Fruit fly (Drosophila melanogaster): ENCODE measurements around the gene CG46281.
A peak's percentile ranks its signal among the peaks of the same experiment; 100 is the strongest.

The CG46281 gene

dm6 chr3R:13057121-13057805 is 27.2 kb upstream of the CG46281 start, which contains the start of gene sim (continued):
- TF ChIP-seq ewg (GFP tag; optimal IDR thresholded peaks at IDR 0.05) (peak; percentile 83), CG11560 (tag; IDR thresholded peaks at IDR 0.05) (no peak), chinmo (GFP tag; IDR thresholded peaks at IDR 0.05; ENCODE audit: partially characterized antibody) (no peak), z (GFP tag; IDR thresholded peaks at IDR 0.05) (peak; percentile 72; the same call in 2 of the 3 replicates), crc (GFP tag; optimal IDR thresholded peaks at IDR 0.05) (no peak), CG12659 (GFP tag; optimal IDR thresholded peaks at IDR 0.05) (no peak), knrl (GFP tag; IDR thresholded peaks at IDR 0.05; ENCODE audit: partially characterized antibody) (0 out of 3 replicates have a peak, but pooled peaks have one; percentile 25), CG7987 (GFP tag; optimal IDR thresholded peaks at IDR 0.05) (no peak), CG10147 (GFP tag; optimal IDR thresholded peaks at IDR 0.05) (no peak), pum (GFP tag; optimal IDR thresholded peaks at IDR 0.05) (no peak), CG17328 (GFP tag; IDR thresholded peaks at IDR 0.05) (0 out of 2 replicates have a peak, but pooled peaks have one; percentile 24), CG12104 (GFP tag; optimal IDR thresholded peaks at IDR 0.05) (no peak), sr (GFP tag; IDR thresholded peaks at IDR 0.05) (0 out of 3 replicates have a peak, but pooled peaks have one; percentile 12), ase (GFP tag; IDR thresholded peaks at IDR 0.05) (no peak), CG15269 (tag; optimal IDR thresholded peaks at IDR 0.05) (no peak), Jarid2 (GFP tag; optimal IDR thresholded peaks at IDR 0.05) (peak; percentile 43), CG1024 (GFP tag; IDR thresholded peaks at IDR 0.05) (no peak), fd96Cb (tag; optimal IDR thresholded peaks at IDR 0.05) (no peak)

- no peak for TF ChIP-seq CG8765 (GFP tag; IDR thresholded peaks at IDR 0.05)
- TF ChIP-seq insv (GFP tag; optimal IDR thresholded peaks at IDR 0.05) = peak; percentile 7 to 92
Measured at dm6 chr3R:13056553-13056952, 26.4 kb upstream of the CG46281 start.

DNA sequence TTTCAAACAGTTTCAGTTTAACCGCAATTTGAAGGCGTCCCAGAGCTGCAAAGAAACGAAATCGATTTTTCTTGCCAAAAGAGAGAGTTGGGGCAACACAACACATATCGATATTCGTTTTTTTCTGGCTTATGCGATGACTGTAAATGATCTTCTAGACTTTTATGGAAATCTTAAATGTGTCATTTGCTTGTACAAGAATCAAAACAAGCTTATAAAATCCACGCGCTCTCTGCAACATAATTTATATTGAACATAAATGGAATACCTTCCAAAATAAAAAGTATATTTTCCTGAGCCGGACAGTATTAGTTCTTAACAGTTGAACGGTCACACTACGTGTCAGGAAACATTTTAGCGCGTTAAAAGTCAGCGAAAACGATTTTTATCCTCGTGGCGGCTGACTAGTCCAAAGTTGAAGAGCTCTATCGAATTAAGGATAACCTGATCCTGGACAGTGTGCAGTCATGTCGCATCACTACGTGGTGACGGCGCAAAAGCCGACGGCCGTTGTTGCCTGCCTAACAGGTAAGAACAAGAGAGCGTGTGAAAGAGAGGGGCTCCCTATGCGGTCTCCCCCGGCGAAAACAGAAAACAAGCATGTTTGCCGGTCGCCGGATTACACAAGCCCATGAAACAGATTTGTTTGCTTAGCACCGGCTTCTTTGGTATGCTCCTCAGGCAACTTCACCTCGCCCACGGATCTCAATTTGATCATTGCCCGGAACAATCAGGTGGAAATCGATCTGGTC is 22.0 kb upstream of the CG46281 start, which contains the start of gene pic:
pic (plus strand) TSS at position 304 of the 752 bp plus-strand sequence.
- TF ChIP-seq pum (GFP tag; optimal IDR thresholded peaks at IDR 0.05) (no peak), CG11093 (GFP tag; IDR thresholded peaks at IDR 0.05) (no peak), Fer1 (GFP tag; optimal IDR thresholded peaks at IDR 0.05) (no peak), Adf1 (GFP tag; IDR thresholded peaks at IDR 0.05) (no peak), hbn (GFP tag; IDR thresholded peaks at IDR 0.05; ENCODE audit: partially characterized antibody) (peak; percentile 84), Gsc (GFP tag; IDR thresholded peaks at IDR 0.05) (no peak), CG2129 (GFP tag; IDR thresholded peaks at IDR 0.05; ENCODE audit: partially characterized antibody) (peak; percentile 69), fd3F (GFP tag; optimal IDR thresholded peaks at IDR 0.05) (no peak), br (optimal IDR thresholded peaks at IDR 0.05) (no peak), CG9215 (GFP tag; IDR thresholded peaks at IDR 0.05) (no peak), mld (GFP tag; IDR thresholded peaks at IDR 0.05; ENCODE audit: partially characterized antibody) (0 out of 3 replicates have a peak, but pooled peaks have one; percentile 12), Side (GFP tag; optimal IDR thresholded peaks at IDR 0.05) (peak; percentile 18), CHES-1-like (GFP tag; optimal IDR thresholded peaks at IDR 0.05) (peak; percentile 37), gfzf (GFP tag; optimal IDR thresholded peaks at IDR 0.05) (peak; percentile 90), CG4360 (GFP tag; IDR thresholded peaks at IDR 0.05) (peak; percentile 21; the same call in 1 of the 2 replicates), tgo (GFP tag; IDR thresholded peaks at IDR 0.05) (no peak), Kr (GFP tag; optimal IDR thresholded peaks at IDR 0.05) (no peak), mirr (GFP tag; optimal IDR thresholded peaks at IDR 0.05) (no peak), Aef1 (GFP tag; IDR thresholded peaks at IDR 0.05) (no peak), prd (optimal IDR thresholded peaks at IDR 0.05) (no peak), prd (GFP tag; IDR thresholded peaks at IDR 0.05) (no peak), Scr (GFP tag; IDR thresholded peaks at IDR 0.05; ENCODE audit: partially characterized antibody) (peak; percentile 87), zfh2 (GFP tag; optimal IDR thresholded peaks at IDR 0.05) (no peak), otp (GFP tag; IDR thresholded peaks at IDR 0.05) (no peak), tna (GFP tag; IDR thresholded peaks at IDR 0.05; ENCODE audit: partially characterized antibody) (peak; percentile 51), CG18599 (GFP tag; optimal IDR thresholded peaks at IDR 0.05) (no peak), Ets97D (GFP tag; optimal IDR thresholded peaks at IDR 0.05) (peak; percentile 86)

Measured in whole organism, embryonic.